Worm (Caenorhabditis elegans) whole organism, L2 larva: ENCODE results near the gene M60.7.

Experiments
- C34F6.9 ChIP-seq: fragments of 150-350 bp; optimal IDR thresholded peaks from 2 replicates; lab custom pipeline; 2014; ENCODE audit warnings: missing biosample characterization, missing genetic modification characterization
- F13H6.1 ChIP-seq: sonication (generic microtip); optimal IDR thresholded peaks from 2 replicates; lab custom pipeline; 2016; ENCODE audit warnings: missing genetic modification characterization, missing compliant biosample characterization
- R02D3.7 ChIP-seq: fragments of 150-350 bp; optimal IDR thresholded peaks from 2 replicates; lab custom pipeline; 2014; ENCODE audit warnings: missing biosample characterization, missing genetic modification characterization
- Y55F3AM.14 ChIP-seq: fragments of 200-800 bp; sonication (Bioruptor generic); optimal IDR thresholded peaks from 2 replicates; lab custom pipeline; 2018; ENCODE audit warnings: mild to moderate bottlenecking, missing genetic modification characterization, missing compliant biosample characterization
- ZK546.5 ChIP-seq: sonication (generic microtip); optimal IDR thresholded peaks from 2 replicates; lab custom pipeline; 2017; ENCODE audit warnings: missing biosample characterization, missing genetic modification characterization
- alr-1 ChIP-seq: fragments of 150-350 bp; optimal IDR thresholded peaks from 2 replicates; lab custom pipeline; 2014; ENCODE audit warnings: missing biosample characterization, missing genetic modification characterization
- aly-2 ChIP-seq: fragments of 150-350 bp; optimal IDR thresholded peaks from 2 replicates; lab custom pipeline; 2014; ENCODE audit warnings: missing biosample characterization, missing genetic modification characterization
- ama-1 ChIP-seq: fragments of 150-350 bp; optimal IDR thresholded peaks from 2 replicates; lab custom pipeline; 2018; ENCODE audit warnings: inconsistent platforms
- blmp-1 ChIP-seq: sonication (generic microtip); optimal IDR thresholded peaks from 2 replicates; lab custom pipeline; 2017; ENCODE audit warnings: missing genetic modification characterization, mild to moderate bottlenecking, missing compliant biosample characterization, antibody characterized with exemption, moderate library complexity; ENCODE audit not compliant: insufficient read depth
- ceh-16 ChIP-seq: fragments of 150-350 bp; optimal IDR thresholded peaks from 2 replicates; lab custom pipeline; 2014; ENCODE audit warnings: missing biosample characterization, missing genetic modification characterization
- ceh-82 ChIP-seq: fragments of 150-350 bp; optimal IDR thresholded peaks from 2 replicates; lab custom pipeline; 2014; ENCODE audit warnings: missing biosample characterization, missing genetic modification characterization
- crh-2 ChIP-seq: sonication (generic microtip); optimal IDR thresholded peaks from 2 replicates; lab custom pipeline; 2017; ENCODE audit warnings: missing biosample characterization, missing genetic modification characterization
- dmd-4 ChIP-seq: sonication (generic microtip); optimal IDR thresholded peaks from 2 replicates; lab custom pipeline; 2017; ENCODE audit warnings: missing biosample characterization, missing genetic modification characterization
- egl-27 ChIP-seq: sonication (generic microtip); optimal IDR thresholded peaks from 3 replicates; lab custom pipeline; 2017; ENCODE audit warnings: missing biosample characterization, missing genetic modification reagents, missing genetic modification characterization
- elt-1 ChIP-seq: fragments of 150-350 bp; optimal IDR thresholded peaks from 2 replicates; lab custom pipeline; 2014; ENCODE audit warnings: missing biosample characterization, missing genetic modification characterization
- elt-3 ChIP-seq: sonication (generic microtip); optimal IDR thresholded peaks from 2 replicates; lab custom pipeline; 2017; ENCODE audit warnings: missing biosample characterization, missing genetic modification characterization
- fos-1 ChIP-seq: fragments of 150-350 bp; optimal IDR thresholded peaks from 2 replicates; lab custom pipeline; 2014; ENCODE audit warnings: missing biosample characterization, missing genetic modification characterization
- gmeb-1 ChIP-seq: fragments of 150-350 bp; optimal IDR thresholded peaks from 2 replicates; lab custom pipeline; 2014; ENCODE audit warnings: missing biosample characterization, missing genetic modification characterization
- lin-11 ChIP-seq: fragments of 150-350 bp; sonication (generic microtip); optimal IDR thresholded peaks from 2 replicates; lab custom pipeline; 2014; ENCODE audit warnings: missing biosample characterization, missing genetic modification characterization, inconsistent platforms, mixed read lengths
- lin-13 ChIP-seq: fragments of 150-350 bp; optimal IDR thresholded peaks from 2 replicates; lab custom pipeline; 2014; ENCODE audit warnings: missing biosample characterization, missing genetic modification reagents, missing genetic modification characterization
- lin-39 ChIP-seq: fragments of 150-350 bp; optimal IDR thresholded peaks from 2 replicates; lab custom pipeline; 2014; ENCODE audit warnings: missing biosample characterization, missing genetic modification reagents, missing genetic modification characterization
- lsy-2 ChIP-seq, 2 experiments: fragments of 150-350 bp in 1 of 2; sonication (generic microtip) in 1 of 2; optimal IDR thresholded peaks; 2 replicates each; lab custom pipeline; 2014 to 2017; ENCODE audit warnings: missing biosample characterization in 2 of 2, missing genetic modification characterization in 2 of 2
- mab-5 ChIP-seq: fragments of 150-350 bp; optimal IDR thresholded peaks from 2 replicates; lab custom pipeline; 2014; ENCODE audit warnings: missing biosample characterization, missing genetic modification characterization
- mbf-1 ChIP-seq: sonication (generic microtip); optimal IDR thresholded peaks from 2 replicates; lab custom pipeline; 2017; ENCODE audit warnings: missing biosample characterization, missing genetic modification characterization
- mdl-1 ChIP-seq, 2 experiments: fragments of 150-350 bp in 1 of 2; sonication (generic microtip) in 1 of 2; optimal IDR thresholded peaks; 2 replicates each; lab custom pipeline; 2017; ENCODE audit warnings: missing biosample characterization in 2 of 2, missing genetic modification characterization in 2 of 2
- nhr-10 ChIP-seq: sonication (generic microtip); optimal IDR thresholded peaks from 2 replicates; lab custom pipeline; 2017; ENCODE audit warnings: missing biosample characterization, missing genetic modification characterization
- nhr-11 ChIP-seq: fragments of 150-350 bp; optimal IDR thresholded peaks from 2 replicates; lab custom pipeline; 2014; ENCODE audit warnings: missing biosample characterization, missing genetic modification characterization
- nhr-12 ChIP-seq: fragments of 150-350 bp; optimal IDR thresholded peaks from 2 replicates; lab custom pipeline; 2014; ENCODE audit warnings: missing biosample characterization, missing genetic modification characterization
- nhr-129 ChIP-seq: fragments of 150-350 bp; optimal IDR thresholded peaks from 2 replicates; lab custom pipeline; 2014; ENCODE audit warnings: missing biosample characterization, missing genetic modification characterization
- nhr-21 ChIP-seq: fragments of 150-350 bp; optimal IDR thresholded peaks from 2 replicates; lab custom pipeline; 2014; ENCODE audit warnings: missing biosample characterization, missing genetic modification characterization
- nhr-23 ChIP-seq: fragments of 150-350 bp; optimal IDR thresholded peaks from 2 replicates; lab custom pipeline; 2014; ENCODE audit warnings: missing biosample characterization, missing genetic modification reagents, missing genetic modification characterization
- nhr-237 ChIP-seq: fragments of 150-350 bp; optimal IDR thresholded peaks from 2 replicates; lab custom pipeline; 2014; ENCODE audit warnings: missing biosample characterization, missing genetic modification characterization
- nhr-25 ChIP-seq: fragments of 150-350 bp; sonication (generic microtip); optimal IDR thresholded peaks from 3 replicates; lab custom pipeline; 2014; ENCODE audit warnings: missing biosample characterization, missing genetic modification characterization
- nhr-6 ChIP-seq: fragments of 150-350 bp; optimal IDR thresholded peaks from 2 replicates; lab custom pipeline; 2014; ENCODE audit warnings: missing biosample characterization, missing genetic modification characterization
- nhr-77 ChIP-seq: fragments of 150-350 bp; optimal IDR thresholded peaks from 2 replicates; lab custom pipeline; 2014; ENCODE audit warnings: missing biosample characterization, missing genetic modification characterization
- peb-1 ChIP-seq: fragments of 150-350 bp; optimal IDR thresholded peaks from 2 replicates; lab custom pipeline; 2014; ENCODE audit warnings: missing biosample characterization, missing genetic modification characterization
- sem-4 ChIP-seq: fragments of 150-350 bp; optimal IDR thresholded peaks from 2 replicates; lab custom pipeline; 2014; ENCODE audit warnings: missing biosample characterization, missing genetic modification reagents, missing genetic modification characterization
- skn-1 ChIP-seq: sonication (generic microtip); optimal IDR thresholded peaks from 2 replicates; lab custom pipeline; 2017; ENCODE audit warnings: missing biosample characterization, missing genetic modification characterization
- sma-3 ChIP-seq: sonication (generic microtip); optimal IDR thresholded peaks from 2 replicates; lab custom pipeline; 2016; ENCODE audit warnings: missing genetic modification reagents, missing genetic modification characterization, missing compliant biosample characterization
- sma-9 ChIP-seq, 2 experiments: fragments of 150-350 bp in 1 of 2; sonication (generic microtip) in 1 of 2; optimal IDR thresholded peaks; 2 replicates each; lab custom pipeline; 2014 to 2016; ENCODE audit warnings: missing genetic modification characterization in 2 of 2, mild to moderate bottlenecking in 1 of 2, missing biosample characterization in 1 of 2, missing compliant biosample characterization in 1 of 2, missing genetic modification reagents in 1 of 2, moderate library complexity in 1 of 2
- snpc-4 ChIP-seq: fragments of 150-350 bp; optimal IDR thresholded peaks from 2 replicates; lab custom pipeline; 2014; ENCODE audit warnings: missing biosample characterization, missing genetic modification characterization
- unc-39 ChIP-seq: fragments of 150-350 bp; optimal IDR thresholded peaks from 2 replicates; lab custom pipeline; 2014; ENCODE audit warnings: missing biosample characterization, missing genetic modification characterization
- unc-55 ChIP-seq: fragments of 150-350 bp; sonication (generic microtip); optimal IDR thresholded peaks from 3 replicates; lab custom pipeline; 2014; ENCODE audit warnings: missing biosample characterization, missing genetic modification reagents, missing genetic modification characterization
- unc-62 ChIP-seq: fragments of 150-350 bp; optimal IDR thresholded peaks from 2 replicates; lab custom pipeline; 2014; ENCODE audit warnings: missing biosample characterization, missing genetic modification reagents, missing genetic modification characterization
- zag-1 ChIP-seq: fragments of 150-350 bp; optimal IDR thresholded peaks from 2 replicates; lab custom pipeline; 2014; ENCODE audit warnings: missing biosample characterization, missing genetic modification characterization
- ztf-1 ChIP-seq: fragments of 200-800 bp; sonication (Bioruptor generic); conservative IDR thresholded peaks from 2 replicates; pipeline ENCODE4 v1.3.6; 2022; ENCODE audit warnings: missing genetic modification characterization, missing compliant biosample characterization
- ztf-11 ChIP-seq: sonication (generic microtip); optimal IDR thresholded peaks from 2 replicates; lab custom pipeline; 2017; ENCODE audit warnings: missing biosample characterization, missing genetic modification characterization
- ztf-4 ChIP-seq: fragments of 150-350 bp; optimal IDR thresholded peaks from 2 replicates; lab custom pipeline; 2014; ENCODE audit warnings: missing biosample characterization, missing genetic modification characterization

M60.7 gene

DNA sequence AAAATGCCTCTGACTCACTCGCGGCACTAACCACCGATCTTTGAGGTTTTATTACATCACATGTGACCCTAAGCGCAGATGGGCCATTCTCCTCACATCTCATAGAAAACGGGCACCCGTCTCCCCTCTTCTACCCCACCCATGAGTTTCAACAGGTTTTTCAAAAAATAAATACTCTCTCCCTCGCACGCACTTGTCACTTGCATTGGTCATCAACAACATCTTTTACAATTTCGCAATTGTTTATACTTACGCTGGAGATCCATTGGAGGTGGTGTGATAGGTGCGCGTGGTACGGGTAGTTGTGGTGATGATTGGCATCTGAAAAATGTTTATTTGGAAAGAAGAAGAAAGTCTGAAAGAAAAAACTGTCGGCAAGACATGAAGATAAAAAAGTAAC is 25.0 kb downstream of the M60.7 start, which contains the start of gene M60.4 (continued):
- TF ChIP-seq ceh-82 (tag; lab: Kevin White, UChicago) (no peak), sem-4 (tag; lab: Kevin White, UChicago) (no peak), gmeb-1 (peak; percentile 56)

DNA sequence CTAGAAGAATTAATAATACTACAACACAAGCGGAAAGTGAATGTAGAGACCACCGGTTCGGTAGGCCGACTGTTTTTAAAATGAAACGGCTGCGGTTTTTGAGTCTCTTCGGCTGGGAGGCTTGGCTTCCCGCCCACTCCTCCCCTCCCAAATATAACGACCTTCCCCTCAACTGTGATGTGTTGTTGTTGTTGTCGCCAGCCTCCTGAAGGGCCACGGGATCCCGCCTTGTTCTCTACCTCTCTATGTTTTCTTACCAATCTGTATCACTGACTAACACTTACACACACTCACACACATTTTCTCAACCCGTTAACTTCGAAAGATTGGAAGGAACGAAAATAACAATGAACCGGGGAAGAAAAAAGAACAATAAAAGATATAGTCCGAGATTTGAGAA is 27.4 kb downstream of the M60.7 start:
- peak; percentile 52 for TF ChIP-seq ama-1 (lab: Kevin White, UChicago)
- TF ChIP-seq nhr-129 (tag; lab: Kevin White, UChicago) = peak; percentile 59
- no peak for TF ChIP-seq F13H6.1 (tag; lab: Kevin White, UChicago)
- peak; percentile 28 for TF ChIP-seq sma-3 (GFP tag; lab: Kevin White, UChicago)
- no peak for TF ChIP-seq ceh-16 (tag; lab: Kevin White, UChicago)

- peak; percentile 95 for TF ChIP-seq sma-3 (GFP tag; lab: Kevin White, UChicago)
- TF ChIP-seq nhr-11 (tag; lab: Kevin White, UChicago) = no peak
- peak; percentile 93 for TF ChIP-seq crh-2 (tag; lab: Kevin White, UChicago)
- peak; percentile 22 for TF ChIP-seq lin-11
- TF ChIP-seq ceh-16 (tag; lab: Kevin White, UChicago) = no peak
- peak; percentile 96 for TF ChIP-seq nhr-129 (tag; lab: Kevin White, UChicago)
- no peak for TF ChIP-seq ztf-11
- peak; percentile 21 to 84 for TF ChIP-seq lsy-2 (tag; optimal IDR thresholded peaks at IDR 0.05; lab: Kevin White, UChicago)
- no peak for TF ChIP-seq alr-1 (tag; lab: Kevin White, UChicago)
- no peak for TF ChIP-seq nhr-12 (tag; lab: Kevin White, UChicago)
- peak; percentile 27 for TF ChIP-seq snpc-4 (tag; lab: Kevin White, UChicago)
- TF ChIP-seq nhr-6 (tag; lab: Kevin White, UChicago) = peak; percentile 81
- TF ChIP-seq sem-4 (tag; lab: Kevin White, UChicago) = peak; percentile 60
- TF ChIP-seq elt-3 (tag; lab: Kevin White, UChicago) = no peak
- no peak for TF ChIP-seq nhr-237 (tag; lab: Kevin White, UChicago)
- TF ChIP-seq mbf-1 (tag; lab: Kevin White, UChicago) = no peak
- TF ChIP-seq dmd-4 = no peak
- TF ChIP-seq mdl-1 (tag; optimal IDR thresholded peaks at IDR 0.05; lab: Kevin White, UChicago) = peak; percentile 88 to 97
- TF ChIP-seq peb-1 = no peak
- peak; percentile 72 for TF ChIP-seq fos-1 (tag; lab: Kevin White, UChicago)
- peak; percentile 94 for TF ChIP-seq F13H6.1 (tag; lab: Kevin White, UChicago)
- TF ChIP-seq gmeb-1 = peak; percentile 76
- peak; percentile 64 for TF ChIP-seq skn-1 (tag; lab: Kevin White, UChicago)
- TF ChIP-seq ama-1 (lab: Kevin White, UChicago) = peak; percentile 29
- no peak for TF ChIP-seq elt-1 (tag; lab: Kevin White, UChicago)
- TF ChIP-seq ztf-4 (tag; lab: Kevin White, UChicago) = peak; percentile 86
- peak; percentile 94 for TF ChIP-seq C34F6.9 (tag; lab: Kevin White, UChicago)
- no peak for TF ChIP-seq ceh-82 (tag; lab: Kevin White, UChicago)
- no peak for TF ChIP-seq nhr-10 (tag; lab: Kevin White, UChicago)
- peak; percentile 53 for TF ChIP-seq lin-13 (GFP tag; lab: Kevin White, UChicago)
- TF ChIP-seq nhr-23 (tag; lab: Kevin White, UChicago) = no peak
- peak; percentile 79 for TF ChIP-seq Y55F3AM.14
- peak; percentile 97 for TF ChIP-seq sma-9 (GFP tag; optimal IDR thresholded peaks at IDR 0.05; lab: Kevin White, UChicago)
- TF ChIP-seq sma-9 (tag; optimal IDR thresholded peaks at IDR 0.05; lab: Kevin White, UChicago) = no peak
- TF ChIP-seq nhr-77 (tag; lab: Kevin White, UChicago) = no peak
- TF ChIP-seq nhr-25 (tag; lab: Kevin White, UChicago) = peak; percentile 96
- TF ChIP-seq ZK546.5 = no peak
- TF ChIP-seq unc-62 (GFP tag; lab: Kevin White, UChicago) = no peak
- no peak for TF ChIP-seq aly-2
- peak; percentile 80 for TF ChIP-seq mab-5
- TF ChIP-seq unc-55 (GFP tag; lab: Kevin White, UChicago) = peak; percentile 61
- peak; percentile 48 for TF ChIP-seq egl-27 (tag; lab: Kevin White, UChicago)
- TF ChIP-seq blmp-1 (tag; lab: Kevin White, UChicago) = peak; percentile 93
- TF ChIP-seq nhr-21 (tag; lab: Kevin White, UChicago) = peak; percentile 92
- no peak for TF ChIP-seq ztf-1 (GFP tag; lab: Robert Waterston, UW)
- no peak for TF ChIP-seq lin-39 (tag; lab: Kevin White, UChicago)
- no peak for TF ChIP-seq unc-39 (tag; lab: Kevin White, UChicago)
- TF ChIP-seq zag-1 (tag; lab: Kevin White, UChicago) = no peak
- TF ChIP-seq R02D3.7 (tag; lab: Kevin White, UChicago) = no peak
- TF ChIP-seq, all 48 proteins: peak for 25
Observed at ce11 chrX:8231858-8232257, 29.1 kb downstream of the M60.7 start, which contains the start of gene K02A6.3. Gene K02A6.3 (minus strand): TSS chrX:8231931.
